Worm (Caenorhabditis elegans) whole organism, L4/young adult: Measurements from ENCODE around the gene C54D10.13.
A peak's percentile ranks its signal among the peaks of the same experiment; 100 is the strongest.

Source experiments
- W03F9.2 ChIP-seq: fragments of 150-350 bp; optimal IDR thresholded peaks from 2 replicates; lab custom pipeline; 2014; ENCODE audit warnings: missing biosample characterization, missing genetic modification characterization
- dao-5 ChIP-seq: sonication (generic microtip); optimal IDR thresholded peaks from 2 replicates; lab custom pipeline; 2016; ENCODE audit warnings: missing genotype, missing genetic modification characterization, moderate library complexity, missing compliant biosample characterization
- him-1 ChIP-seq: sonication (generic microtip); optimal IDR thresholded peaks from 2 replicates; lab custom pipeline; 2016; ENCODE audit warnings: missing genotype, missing genetic modification reagents, missing genetic modification characterization, missing compliant biosample characterization

Gene C54D10.13

ce11 chrV:12432111-12432510, at the start of gene C54D10.13:
C54D10.13 (minus strand) TSS chrV:12432289.
- TF ChIP-seq dao-5 (tag; lab: Kevin White, UChicago), result no peak
- no peak for TF ChIP-seq him-1 (tag; lab: Kevin White, UChicago)
- TF ChIP-seq W03F9.2 (tag; lab: Kevin White, UChicago), result no peak

- TF ChIP-seq dao-5 (tag; lab: Kevin White, UChicago) (no peak), him-1 (tag; lab: Kevin White, UChicago) (no peak), W03F9.2 (tag; lab: Kevin White, UChicago) (no peak)
These were observed 46.9 kb upstream of the C54D10.13 start for ce11 chrV:12478990-12479389.

- TF ChIP-seq him-1 (tag; lab: Kevin White, UChicago) (no peak), dao-5 (tag; lab: Kevin White, UChicago) (no peak), W03F9.2 (tag; lab: Kevin White, UChicago) (no peak)
These were observed 46.0 kb upstream of the C54D10.13 start, which contains the start of gene atn-1 for ce11 chrV:12478111-12478510. atn-1 (plus strand) TSS chrV:12478411.

ce11 chrV:12477139-12477538, 45.0 kb upstream of the C54D10.13 start:
- TF ChIP-seq W03F9.2 (tag; lab: Kevin White, UChicago) (no peak), dao-5 (tag; lab: Kevin White, UChicago) (no peak), him-1 (tag; lab: Kevin White, UChicago) (no peak)

- TF ChIP-seq dao-5 (tag; lab: Kevin White, UChicago) (no peak), W03F9.2 (tag; lab: Kevin White, UChicago) (no peak), him-1 (tag; lab: Kevin White, UChicago) (no peak)
These were observed 43.3 kb upstream of the C54D10.13 start for ce11 chrV:12475360-12475759.

- no peak for TF ChIP-seq him-1 (tag; lab: Kevin White, UChicago)
- TF ChIP-seq dao-5 (tag; lab: Kevin White, UChicago), result no peak
- no peak for TF ChIP-seq W03F9.2 (tag; lab: Kevin White, UChicago)
These were observed 38.2 kb upstream of the C54D10.13 start for ce11 chrV:12470324-12470723.

- TF ChIP-seq him-1 (tag; lab: Kevin White, UChicago) (no peak), W03F9.2 (tag; lab: Kevin White, UChicago) (no peak), dao-5 (tag; lab: Kevin White, UChicago) (no peak)
These were observed 36.3 kb upstream of the C54D10.13 start, which contains the start of gene F28C1.3 for ce11 chrV:12468363-12468762. F28C1.3 (plus strand) TSS chrV:12468663.

ce11 chrV:12467755-12468154, 35.7 kb upstream of the C54D10.13 start:
- TF ChIP-seq him-1 (tag; lab: Kevin White, UChicago) (no peak), W03F9.2 (tag; lab: Kevin White, UChicago) (peak; percentile 30)

- no peak for TF ChIP-seq W03F9.2 (tag; lab: Kevin White, UChicago)
- no peak for TF ChIP-seq him-1 (tag; lab: Kevin White, UChicago)
- no peak for TF ChIP-seq dao-5 (tag; lab: Kevin White, UChicago)
These were observed 34.6 kb upstream of the C54D10.13 start for ce11 chrV:12466653-12467052.

- TF ChIP-seq him-1 (tag; lab: Kevin White, UChicago) (peak; percentile 52), W03F9.2 (tag; lab: Kevin White, UChicago) (no peak)
These were observed 33.3 kb upstream of the C54D10.13 start for ce11 chrV:12465399-12465798.

- no peak for TF ChIP-seq him-1 (tag; lab: Kevin White, UChicago)
- no peak for TF ChIP-seq W03F9.2 (tag; lab: Kevin White, UChicago)
- no peak for TF ChIP-seq dao-5 (tag; lab: Kevin White, UChicago)
These were observed 30.8 kb upstream of the C54D10.13 start, which contains the start of gene egl-10 for ce11 chrV:12462908-12463307. egl-10 (minus strand) TSS chrV:12463008.

ce11 chrV:12460583-12460982, 28.5 kb upstream of the C54D10.13 start:
- TF ChIP-seq him-1 (tag; lab: Kevin White, UChicago), result no peak
- no peak for TF ChIP-seq W03F9.2 (tag; lab: Kevin White, UChicago)
- TF ChIP-seq dao-5 (tag; lab: Kevin White, UChicago), result no peak

- TF ChIP-seq him-1 (tag; lab: Kevin White, UChicago) (peak; percentile 12), dao-5 (tag; lab: Kevin White, UChicago) (no peak)
These were observed 23.6 kb upstream of the C54D10.13 start for ce11 chrV:12455695-12456094.

- TF ChIP-seq W03F9.2 (tag; lab: Kevin White, UChicago), result no peak
- no peak for TF ChIP-seq dao-5 (tag; lab: Kevin White, UChicago)
- TF ChIP-seq him-1 (tag; lab: Kevin White, UChicago), result no peak
These were observed 18.4 kb upstream of the C54D10.13 start, which contains the start of gene F28C1.1 for ce11 chrV:12450441-12450840. F28C1.1 (plus strand) TSS chrV:12450805.
